Worm (Caenorhabditis elegans): ENCODE measurements around the gene srh-129.

Gene srh-129

ce11 chrV:5143785-5144184, at the start of gene srh-129:
Gene srh-129 (minus strand): TSS chrV:5143885.
- TF ChIP-seq nhr-80 (tag; optimal IDR thresholded peaks at IDR 0.05) (no peak), C06A6.2 (GFP tag; conservative IDR thresholded peaks at IDR 0.05) (no peak), egl-44 (GFP tag; IDR thresholded peaks at IDR 0.05) (no peak), bed-2 (GFP tag; IDR thresholded peaks at IDR 0.05) (no peak), hlh-12 (tag; optimal IDR thresholded peaks at IDR 0.05) (no peak), cebp-1 (GFP tag; IDR thresholded peaks at IDR 0.05) (no peak), cebp-1 (tag; optimal IDR thresholded peaks at IDR 0.05) (no peak), lin-26 (GFP tag; IDR thresholded peaks at IDR 0.05) (no peak), K11D2.4 (GFP tag; IDR thresholded peaks at IDR 0.05) (no peak), lsl-1 (GFP tag; optimal IDR thresholded peaks at IDR 0.05) (no peak), ceh-27 (GFP tag; optimal IDR thresholded peaks at IDR 0.05) (no peak), let-526 (GFP tag; IDR thresholded peaks at IDR 0.05) (no peak), Y56A3A.18 (GFP tag; IDR thresholded peaks at IDR 0.05) (no peak), athp-1 (tag; optimal IDR thresholded peaks at IDR 0.05) (no peak), lir-1 (GFP tag; conservative IDR thresholded peaks at IDR 0.05) (no peak), unc-62 (GFP tag; optimal IDR thresholded peaks at IDR 0.05) (no peak), Y95B8A.8 (GFP tag; IDR thresholded peaks at IDR 0.05) (no peak), lsy-27 (tag; optimal IDR thresholded peaks at IDR 0.05; ENCODE audit: borderline replicate concordance, insufficient read depth) (no peak), tbp1 (GFP tag; optimal IDR thresholded peaks at IDR 0.05) (no peak), lag-1 (GFP tag; IDR thresholded peaks at IDR 0.05) (no peak)

- TF ChIP-seq pha-4 (tag; optimal IDR thresholded peaks at IDR 0.05) (peak; percentile 9), F52B5.7 (tag; optimal IDR thresholded peaks at IDR 0.05) (no peak), F22D6.2 (tag; optimal IDR thresholded peaks at IDR 0.05) (no peak), egl-44 (GFP tag; IDR thresholded peaks at IDR 0.05) (0 out of 2 replicates have a peak, but pooled peaks have one; percentile 29), hlh-26 (GFP tag; conservative IDR thresholded peaks at IDR 0.05) (no peak), tbp1 (GFP tag; optimal IDR thresholded peaks at IDR 0.05) (peak; percentile 8), die-1 (tag; optimal IDR thresholded peaks at IDR 0.05) (no peak), ztf-18 (tag; optimal IDR thresholded peaks at IDR 0.05) (no peak), lin-26 (GFP tag; IDR thresholded peaks at IDR 0.05) (no peak), let-607 (tag; optimal IDR thresholded peaks at IDR 0.05) (peak in 1 of 2 experiments; percentile 30), cebp-1 (GFP tag; IDR thresholded peaks at IDR 0.05) (no peak), cebp-1 (tag; optimal IDR thresholded peaks at IDR 0.05) (peak; percentile 34), nhr-80 (tag; optimal IDR thresholded peaks at IDR 0.05) (peak; percentile 87), atf-7 (tag; optimal IDR thresholded peaks at IDR 0.05) (peak; percentile 26), attf-3 (GFP tag; conservative IDR thresholded peaks at IDR 0.05) (no peak), T26A5.8 (tag; optimal IDR thresholded peaks at IDR 0.05) (no peak), him-1 (tag; optimal IDR thresholded peaks at IDR 0.05) (no peak), C06A6.2 (GFP tag; conservative IDR thresholded peaks at IDR 0.05) (no peak), ceh-27 (GFP tag; optimal IDR thresholded peaks at IDR 0.05) (no peak), unc-62 (GFP tag; optimal IDR thresholded peaks at IDR 0.05) (peak; percentile 93)
Measured at ce11 chrV:5192501-5192900, 48.8 kb upstream of the srh-129 start, which contains the start of gene C03A7.13. Gene C03A7.13 (minus strand): TSS chrV:5192543.

ce11 chrV:5181612-5182011, 37.9 kb upstream of the srh-129 start, which contains the start of gene C03A7.2:
Gene C03A7.2 (plus strand): TSS chrV:5181912.
- TF ChIP-seq tbx-9 (tag; optimal IDR thresholded peaks at IDR 0.05; ENCODE audit: borderline replicate concordance) (no peak), F23B12.7 (tag; optimal IDR thresholded peaks at IDR 0.05; ENCODE audit: insufficient read depth) (no peak), nfya-1 (tag; optimal IDR thresholded peaks at IDR 0.05; ENCODE audit: borderline replicate concordance, insufficient read depth) (no peak), mxl-1 (tag; optimal IDR thresholded peaks at IDR 0.05) (no peak), B0336.3 (GFP tag; IDR thresholded peaks at IDR 0.05) (no peak), F22D6.2 (tag; optimal IDR thresholded peaks at IDR 0.05) (no peak), aptf-3 (GFP tag; IDR thresholded peaks at IDR 0.05) (no peak), ceh-58 (GFP tag; IDR thresholded peaks at IDR 0.05) (no peak), hmg-20 (GFP tag; IDR thresholded peaks at IDR 0.05) (no peak), ztf-18 (tag; optimal IDR thresholded peaks at IDR 0.05) (no peak)
